Worm (Caenorhabditis elegans) whole organism, L2 larva: ENCODE results near the gene pyt-1.

Experiments
- blmp-1 ChIP-seq: sonication (generic microtip); optimal IDR thresholded peaks from 2 replicates; lab custom pipeline; 2017; ENCODE audit warnings: missing genetic modification characterization, mild to moderate bottlenecking, missing compliant biosample characterization, antibody characterized with exemption, moderate library complexity; ENCODE audit not compliant: insufficient read depth
- ceh-82 ChIP-seq: fragments of 150-350 bp; optimal IDR thresholded peaks from 2 replicates; lab custom pipeline; 2014; ENCODE audit warnings: missing biosample characterization, missing genetic modification characterization
- elt-1 ChIP-seq: fragments of 150-350 bp; optimal IDR thresholded peaks from 2 replicates; lab custom pipeline; 2014; ENCODE audit warnings: missing biosample characterization, missing genetic modification characterization
- fos-1 ChIP-seq: fragments of 150-350 bp; optimal IDR thresholded peaks from 2 replicates; lab custom pipeline; 2014; ENCODE audit warnings: missing biosample characterization, missing genetic modification characterization
- lin-39 ChIP-seq: fragments of 150-350 bp; optimal IDR thresholded peaks from 2 replicates; lab custom pipeline; 2014; ENCODE audit warnings: missing biosample characterization, missing genetic modification reagents, missing genetic modification characterization
- lsy-2 ChIP-seq, 2 experiments: fragments of 150-350 bp in 1 of 2; sonication (generic microtip) in 1 of 2; optimal IDR thresholded peaks; 2 replicates each; lab custom pipeline; 2014 to 2017; ENCODE audit warnings: missing biosample characterization in 2 of 2, missing genetic modification characterization in 2 of 2
- nhr-6 ChIP-seq: fragments of 150-350 bp; optimal IDR thresholded peaks from 2 replicates; lab custom pipeline; 2014; ENCODE audit warnings: missing biosample characterization, missing genetic modification characterization

DNA sequence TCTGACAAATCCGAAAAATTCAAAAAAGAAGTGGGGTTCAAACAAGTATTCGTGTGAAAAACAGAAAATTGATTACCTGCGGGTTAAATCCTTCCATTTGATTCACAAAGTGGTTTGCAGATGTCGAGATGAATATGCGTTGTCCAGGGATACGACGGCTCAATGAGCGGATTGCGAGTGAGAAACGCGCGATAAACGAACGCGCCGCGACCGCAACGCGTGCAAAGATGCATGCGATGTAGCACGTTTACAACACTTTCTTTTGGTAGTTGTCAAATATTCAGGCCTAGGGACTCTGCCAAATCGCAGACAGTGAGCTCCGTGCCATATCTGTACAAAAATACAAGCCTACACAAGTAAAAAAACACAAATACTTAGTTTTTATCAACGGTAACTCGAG is 9.5 kb upstream of the pyt-1 start, which contains the start of gene fubl-1:
- TF ChIP-seq nhr-6 (tag; lab: Kevin White, UChicago) (no peak), elt-1 (tag; lab: Kevin White, UChicago) (no peak), lsy-2 (tag; optimal IDR thresholded peaks at IDR 0.05; lab: Kevin White, UChicago) (peak in 1 of 2 experiments; percentile 43), blmp-1 (tag; lab: Kevin White, UChicago) (no peak), ceh-82 (no peak), lin-39 (tag; lab: Kevin White, UChicago) (no peak), fos-1 (tag; lab: Kevin White, UChicago) (no peak)
